Fruit fly (Drosophila melanogaster) whole organism, embryonic: Measurements from ENCODE around the gene fd96Cb.
A peak's percentile ranks its signal among the peaks of the same experiment; 100 is the strongest.

Experiments used
- Atf-2 ChIP-seq: fragments of 200-800 bp; sonication (Bioruptor generic); optimal IDR thresholded peaks from 2 replicates; lab custom pipeline; 2016; ENCODE audit warnings: missing biosample characterization, missing genetic modification characterization
- Awh ChIP-seq: fragments of 200-800 bp; sonication (Bioruptor generic); IDR thresholded peaks from 2 replicates; pipeline ENCODE4, ENCODE4 v1.3.6; 2022; ENCODE audit warnings: missing biosample characterization, missing genetic modification characterization
- B-H1 ChIP-seq: fragments of 200-800 bp; sonication (Bioruptor generic); IDR thresholded peaks from 3 replicates; pipeline ENCODE4 v1.3.6; 2022; ENCODE audit warnings: missing biosample characterization, missing genetic modification characterization
- Blimp-1 ChIP-seq: fragments of 200-800 bp; sonication (Bioruptor generic); optimal IDR thresholded peaks from 3 replicates; lab custom pipeline; 2018; ENCODE audit warnings: missing biosample characterization, missing genetic modification characterization, mild to moderate bottlenecking, moderate library complexity, missing genetic modification reagents
- CG10321 ChIP-seq: fragments of 200-800 bp; sonication (Bioruptor generic); IDR thresholded peaks from 2 replicates; pipeline ENCODE4 v1.3.6; 2022; ENCODE audit warnings: missing biosample characterization, missing genetic modification characterization
- CG11398 ChIP-seq: fragments of 200-800 bp; sonication (Bioruptor generic); optimal IDR thresholded peaks from 2 replicates; lab custom pipeline; 2016; ENCODE audit warnings: missing biosample characterization, missing genetic modification characterization
- CG11504 ChIP-seq: fragments of 200-800 bp; sonication (Bioruptor generic); optimal IDR thresholded peaks from 3 replicates; lab custom pipeline; 2019; ENCODE audit warnings: missing biosample characterization, mild to moderate bottlenecking, missing genetic modification characterization, moderate library complexity
- CG11696 ChIP-seq: fragments of 200-800 bp; sonication (Bioruptor generic); IDR thresholded peaks from 2 replicates; pipeline ENCODE4 v1.3.6; 2022; ENCODE audit warnings: missing biosample characterization, missing genetic modification characterization
- CG12104 ChIP-seq: fragments of 200-800 bp; sonication (Bioruptor generic); optimal IDR thresholded peaks from 3 replicates; lab custom pipeline; 2016; ENCODE audit warnings: missing biosample characterization, missing genetic modification characterization
- CG14710 ChIP-seq: fragments of 200-800 bp; sonication (Bioruptor generic); optimal IDR thresholded peaks from 3 replicates; lab custom pipeline; 2019; ENCODE audit warnings: missing biosample characterization, mild to moderate bottlenecking, missing genetic modification characterization, moderate library complexity
- CG14860 ChIP-seq: fragments of 200-800 bp; sonication (Bioruptor generic); IDR thresholded peaks from 3 replicates; pipeline ENCODE4 v1.3.6; 2022; ENCODE audit warnings: missing biosample characterization, missing genetic modification characterization; ENCODE audit not compliant: partially characterized antibody
- CG2678 ChIP-seq: fragments of 200-800 bp; sonication (Bioruptor generic); optimal IDR thresholded peaks from 3 replicates; lab custom pipeline; 2019; ENCODE audit warnings: missing biosample characterization, mild to moderate bottlenecking, missing genetic modification characterization, moderate library complexity
- CG42726 ChIP-seq: fragments of 200-800 bp; sonication (Bioruptor generic); IDR thresholded peaks from 2 replicates; pipeline ENCODE4 v1.3.6; 2022; ENCODE audit warnings: missing biosample characterization, missing genetic modification characterization; ENCODE audit not compliant: partially characterized antibody
- CG4360 ChIP-seq: fragments of 200-800 bp; sonication (Bioruptor generic); IDR thresholded peaks from 2 replicates; pipeline ENCODE4 v1.3.6; 2022; ENCODE audit warnings: missing biosample characterization, missing genetic modification characterization
- CG4617 ChIP-seq: fragments of 200-800 bp; sonication (Bioruptor generic); optimal IDR thresholded peaks from 3 replicates; lab custom pipeline; 2016; ENCODE audit warnings: missing biosample characterization, missing genetic modification characterization, borderline replicate concordance
- CG4820 ChIP-seq: fragments of 200-800 bp; sonication (Bioruptor generic); optimal IDR thresholded peaks from 3 replicates; lab custom pipeline; 2016; ENCODE audit warnings: missing biosample characterization, missing genetic modification characterization
- CG6791 ChIP-seq: fragments of 200-800 bp; sonication (Bioruptor generic); IDR thresholded peaks from 3 replicates; pipeline ENCODE4 v1.3.6; 2022; ENCODE audit warnings: missing biosample characterization, missing genetic modification characterization; ENCODE audit not compliant: partially characterized antibody
- CG7839 ChIP-seq: fragments of 200-800 bp; sonication (Bioruptor generic); optimal IDR thresholded peaks from 3 replicates; lab custom pipeline; 2018; ENCODE audit warnings: missing biosample characterization, mild to moderate bottlenecking, missing genetic modification characterization, moderate library complexity
- CG8478 ChIP-seq: fragments of >200 bp; optimal IDR thresholded peaks from 2 replicates; lab custom pipeline; 2018
- CG9797 ChIP-seq: fragments of 200-800 bp; sonication (Bioruptor generic); optimal IDR thresholded peaks from 3 replicates; lab custom pipeline; 2018; ENCODE audit warnings: missing biosample characterization, mild to moderate bottlenecking, missing genetic modification characterization
- CG9932 ChIP-seq: fragments of 200-800 bp; sonication (Bioruptor generic); IDR thresholded peaks from 2 replicates; pipeline ENCODE4 v1.3.6; 2022; ENCODE audit warnings: missing biosample characterization, missing genetic modification characterization
- Dip3 ChIP-seq: fragments of 200-800 bp; sonication (Bioruptor generic); optimal IDR thresholded peaks from 3 replicates; lab custom pipeline; 2016; ENCODE audit warnings: missing biosample characterization, missing genetic modification characterization
- Dll ChIP-seq: fragments of 200-800 bp; sonication (Bioruptor generic); IDR thresholded peaks from 4 replicates; pipeline ENCODE4 v1.3.6; 2022; ENCODE audit warnings: missing biosample characterization, missing genetic modification characterization; ENCODE audit not compliant: partially characterized antibody
- Doc3 ChIP-seq: fragments of 200-800 bp; sonication (Bioruptor generic); IDR thresholded peaks from 3 replicates; pipeline ENCODE4 v1.3.6; 2022; ENCODE audit warnings: missing biosample characterization, missing genetic modification characterization; ENCODE audit not compliant: partially characterized antibody
- H2.0 ChIP-seq: fragments of 200-800 bp; sonication (Bioruptor generic); IDR thresholded peaks from 2 replicates; pipeline ENCODE4 v1.3.6; 2022; ENCODE audit warnings: missing biosample characterization, missing genetic modification characterization
- Hmr ChIP-seq: fragments of 200-800 bp; sonication (Bioruptor generic); optimal IDR thresholded peaks from 3 replicates; lab custom pipeline; 2017; ENCODE audit warnings: mild to moderate bottlenecking, missing biosample characterization, missing genetic modification reagents, missing genetic modification characterization
- Hr78 ChIP-seq, 2 experiments: fragments of 200-800 bp in 1 of 2; fragments of >200 bp in 1 of 2; sonication (Bioruptor generic) in 1 of 2; optimal IDR thresholded peaks; 2 replicates each; lab custom pipeline; 2017 to 2019; ENCODE audit warnings: missing biosample characterization in 2 of 2, missing genetic modification characterization in 2 of 2, mild to moderate bottlenecking in 1 of 2, moderate library complexity in 1 of 2
- Hsf ChIP-seq: fragments of 200-800 bp; sonication (Bioruptor generic); optimal IDR thresholded peaks from 3 replicates; lab custom pipeline; 2016; ENCODE audit warnings: missing biosample characterization, missing genetic modification characterization
- NK7.1 ChIP-seq: fragments of 200-800 bp; sonication (Bioruptor generic); optimal IDR thresholded peaks from 3 replicates; lab custom pipeline; 2016; ENCODE audit warnings: missing biosample characterization, missing genetic modification characterization
- Neu2 ChIP-seq: fragments of 200-800 bp; sonication (Bioruptor generic); optimal IDR thresholded peaks from 3 replicates; lab custom pipeline; 2016; ENCODE audit warnings: missing biosample characterization, missing genetic modification characterization, borderline replicate concordance
- NfI ChIP-seq: fragments of 200-800 bp; sonication (Bioruptor generic); optimal IDR thresholded peaks from 3 replicates; lab custom pipeline; 2018; ENCODE audit warnings: missing biosample characterization, mild to moderate bottlenecking, missing genetic modification characterization, moderate library complexity
- Poxn ChIP-seq: fragments of 200-800 bp; sonication (Bioruptor generic); IDR thresholded peaks from 2 replicates; pipeline ENCODE4 v1.3.6; 2022; ENCODE audit warnings: missing biosample characterization, missing genetic modification characterization
- Scr ChIP-seq: fragments of 200-800 bp; sonication (Bioruptor generic); IDR thresholded peaks from 2 replicates; pipeline ENCODE4 v1.3.6; 2022; ENCODE audit warnings: missing biosample characterization, missing genetic modification characterization; ENCODE audit not compliant: partially characterized antibody
- amos ChIP-seq: fragments of 200-800 bp; sonication (Bioruptor generic); IDR thresholded peaks from 2 replicates; pipeline ENCODE4 v1.3.6; 2022; ENCODE audit warnings: missing biosample characterization, missing genetic modification characterization; ENCODE audit not compliant: partially characterized antibody
- bsh ChIP-seq, 2 experiments: fragments of 200-800 bp; sonication (Bioruptor generic); optimal IDR thresholded peaks; 2 replicates each; lab custom pipeline; 2017 to 2018; ENCODE audit warnings: mild to moderate bottlenecking in 2 of 2, missing biosample characterization in 2 of 2, missing genetic modification characterization in 2 of 2, moderate library complexity in 1 of 2
- cato ChIP-seq: fragments of 200-800 bp; sonication (Bioruptor generic); optimal IDR thresholded peaks from 2 replicates; lab custom pipeline; 2016; ENCODE audit warnings: missing biosample characterization, missing genetic modification characterization, borderline replicate concordance
- ci ChIP-seq: fragments of 200-800 bp; sonication (Bioruptor generic); IDR thresholded peaks from 3 replicates; pipeline ENCODE4 v1.3.6; 2022; ENCODE audit warnings: missing biosample characterization, missing genetic modification characterization
- cwo ChIP-seq: fragments of 200-800 bp; sonication (Bioruptor generic); optimal IDR thresholded peaks from 3 replicates; lab custom pipeline; 2017; ENCODE audit warnings: missing biosample characterization, missing genetic modification characterization, mild to moderate bottlenecking, moderate library complexity, missing genetic modification reagents
- da ChIP-seq: fragments of 200-800 bp; sonication (Bioruptor generic); optimal IDR thresholded peaks from 2 replicates; lab custom pipeline; 2016; ENCODE audit warnings: missing biosample characterization, missing genetic modification characterization
- dan ChIP-seq: fragments of 200-800 bp; sonication (Bioruptor generic); IDR thresholded peaks from 2 replicates; pipeline ENCODE4 v1.3.6; 2022; ENCODE audit warnings: missing biosample characterization, missing genetic modification characterization
- dysf ChIP-seq: fragments of 200-800 bp; sonication (Bioruptor generic); IDR thresholded peaks from 3 replicates; pipeline ENCODE4 v1.3.6; 2022; ENCODE audit warnings: missing biosample characterization, missing genetic modification characterization
- gce ChIP-seq: fragments of 200-800 bp; sonication (Bioruptor generic); IDR thresholded peaks from 3 replicates; pipeline ENCODE4 v1.3.6; 2022; ENCODE audit warnings: missing biosample characterization, missing genetic modification characterization
- lbe ChIP-seq: fragments of 200-800 bp; sonication (Bioruptor generic); optimal IDR thresholded peaks from 2 replicates; lab custom pipeline; 2016; ENCODE audit warnings: missing biosample characterization, mild to moderate bottlenecking, missing genetic modification characterization
- ro ChIP-seq: fragments of 200-800 bp; sonication (Bioruptor generic); IDR thresholded peaks from 2 replicates; pipeline ENCODE4 v1.3.6; 2022; ENCODE audit warnings: missing biosample characterization, missing genetic modification characterization
- sr ChIP-seq: fragments of 200-800 bp; sonication (Bioruptor generic); IDR thresholded peaks from 3 replicates; pipeline ENCODE4 v1.3.6; 2022; ENCODE audit warnings: missing biosample characterization, missing genetic modification characterization
- tna ChIP-seq: fragments of 200-800 bp; sonication (Bioruptor generic); IDR thresholded peaks from 2 replicates; pipeline ENCODE4 v1.3.6; 2022; ENCODE audit warnings: missing biosample characterization, missing genetic modification characterization; ENCODE audit not compliant: partially characterized antibody
- ttk ChIP-seq: fragments of 200-800 bp; sonication (Bioruptor generic); IDR thresholded peaks from 2 replicates; pipeline ENCODE4 v2.1.2; 2022; ENCODE audit warnings: missing biosample characterization, missing genetic modification characterization
- wek ChIP-seq: fragments of 200-800 bp; sonication (Bioruptor generic); optimal IDR thresholded peaks from 3 replicates; lab custom pipeline; 2018; ENCODE audit warnings: missing biosample characterization, mild to moderate bottlenecking, missing genetic modification characterization, moderate library complexity

Gene fd96Cb

DNA sequence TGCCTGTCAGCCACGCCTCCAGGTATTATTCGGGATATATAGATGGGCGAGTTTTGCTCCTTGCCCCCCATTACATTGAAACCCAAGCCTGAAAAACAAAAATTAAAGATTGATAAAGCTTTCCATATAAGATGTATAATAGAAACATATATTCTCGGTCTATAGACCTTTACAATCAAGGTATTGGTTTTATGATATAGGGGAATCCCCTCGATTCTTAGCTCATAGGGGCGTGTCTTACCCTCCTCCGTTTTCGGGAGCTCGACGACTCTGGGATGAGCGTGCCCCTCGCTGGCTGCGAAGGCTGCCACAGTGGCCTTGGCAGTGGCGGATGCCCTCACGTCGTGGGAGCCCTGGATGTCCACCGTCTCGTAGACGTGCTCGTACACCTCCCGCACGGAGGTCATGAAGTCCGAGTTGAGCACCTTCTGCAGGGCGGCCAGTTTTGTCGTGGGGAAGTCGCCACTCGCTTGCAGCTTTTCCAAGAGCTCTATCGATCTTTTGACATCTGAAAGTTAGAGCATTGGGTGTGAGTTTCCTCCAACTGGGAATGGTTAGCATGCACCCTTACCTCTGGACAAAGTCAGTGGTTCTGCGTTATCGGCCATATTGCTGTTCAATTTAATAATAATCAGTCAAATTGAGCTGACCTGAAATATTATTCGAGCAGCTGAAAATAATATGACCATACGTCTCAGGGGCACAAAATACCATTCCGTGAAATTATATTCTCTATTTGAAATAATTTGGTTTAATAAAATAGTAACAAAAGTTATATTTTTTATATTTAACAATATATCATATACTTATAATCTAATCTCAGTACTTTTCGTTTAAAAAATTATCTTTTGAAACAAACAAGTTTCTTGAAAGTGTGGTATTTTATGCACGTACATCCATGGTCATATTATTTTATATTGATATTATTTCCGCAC lies 29.6 kb upstream of the fd96Cb start, which contains the start of the genes veli and PQBP1 (continued):
- TF ChIP-seq ci (GFP tag; lab: Robert Waterston, UW) (no peak), Hmr (GFP tag; lab: Kevin White, UChicago) (no peak), CG12104 (GFP tag; lab: Kevin White, UChicago) (no peak), CG4820 (GFP tag; lab: Kevin White, UChicago) (no peak), CG11696 (no peak), Scr (GFP tag; lab: Robert Waterston, UW) (no peak), Dll (GFP tag; lab: Robert Waterston, UW) (peak; percentile 33; the same call in 2 of the 4 replicates), Awh (GFP tag; lab: Robert Waterston, UW) (no peak), tna (GFP tag; lab: Robert Waterston, UW) (no peak), NK7.1 (GFP tag; lab: Kevin White, UChicago) (no peak), Dip3 (no peak), gce (no peak), CG4617 (peak; percentile 50), Poxn (GFP tag; lab: Robert Waterston, UW) (no peak), bsh (GFP tag; optimal IDR thresholded peaks at IDR 0.05; lab: Kevin White, UChicago) (no peak), NfI (no peak), CG7839 (tag; lab: Kevin White, UChicago) (no peak), lbe (GFP tag; lab: Kevin White, UChicago) (no peak), CG14860 (GFP tag; lab: Robert Waterston, UW) (no peak), CG9932 (GFP tag; lab: Robert Waterston, UW) (no peak), amos (GFP tag; lab: Robert Waterston, UW) (0 out of 2 replicates have a peak, but pooled peaks have one; percentile 18), da (GFP tag; lab: Kevin White, UChicago) (no peak), CG6791 (GFP tag; lab: Robert Waterston, UW) (no peak), ro (GFP tag; lab: Robert Waterston, UW) (no peak), Atf-2 (no peak), CG10321 (no peak), dysf (GFP tag; lab: Robert Waterston, UW) (no peak), Hsf (GFP tag; lab: Kevin White, UChicago) (no peak), cwo (GFP tag; lab: Kevin White, UChicago) (no peak), CG4360 (GFP tag; lab: Robert Waterston, UW) (no peak), H2.0 (no peak), wek (GFP tag; lab: Kevin White, UChicago) (no peak), ttk (GFP tag; lab: Robert Waterston, UW) (no peak), sr (GFP tag; lab: Robert Waterston, UW) (no peak), CG14710 (tag; lab: Kevin White, UChicago) (peak; percentile 50), CG2678 (tag; lab: Kevin White, UChicago) (no peak), cato (GFP tag; lab: Kevin White, UChicago) (no peak), CG11504 (tag; lab: Kevin White, UChicago) (no peak), Neu2 (GFP tag; lab: Kevin White, UChicago) (no peak), CG8478 (lab: Kevin White, UChicago) (no peak), Hr78 (GFP tag; optimal IDR thresholded peaks at IDR 0.05; lab: Kevin White, UChicago) (no peak), CG9797 (GFP tag; lab: Kevin White, UChicago) (peak; percentile 51), CG42726 (GFP tag; lab: Robert Waterston, UW) (no peak), Blimp-1 (no peak), Doc3 (GFP tag; lab: Robert Waterston, UW) (no peak), CG11398 (no peak), dan (GFP tag; lab: Robert Waterston, UW) (no peak), B-H1 (GFP tag; lab: Robert Waterston, UW) (no peak)
